Fruit fly (Drosophila melanogaster) whole organism, embryonic: ENCODE results near the gene Col4a1.

Source experiments
- Abd-B ChIP-seq: fragments of 200-800 bp; sonication (Bioruptor generic); optimal IDR thresholded peaks from 2 replicates; lab custom pipeline; 2018; ENCODE audit warnings: missing biosample characterization, mild to moderate bottlenecking, missing genetic modification characterization, moderate library complexity
- Aef1 ChIP-seq: fragments of 200-800 bp; sonication (Bioruptor generic); IDR thresholded peaks from 3 replicates; pipeline ENCODE4 v1.3.6; 2022; ENCODE audit warnings: missing biosample characterization, missing genetic modification characterization
- Antp ChIP-seq: fragments of 200-800 bp; sonication (Bioruptor generic); optimal IDR thresholded peaks from 3 replicates; lab custom pipeline; 2016; ENCODE audit warnings: missing biosample characterization, missing genetic modification characterization
- Bgb ChIP-seq: fragments of 200-800 bp; sonication (Bioruptor generic); IDR thresholded peaks from 2 replicates; pipeline ENCODE4 v1.3.6; 2022; ENCODE audit warnings: missing biosample characterization, missing genetic modification characterization; ENCODE audit not compliant: partially characterized antibody
- CG10543 ChIP-seq: fragments of 200-800 bp; sonication (Bioruptor generic); optimal IDR thresholded peaks from 3 replicates; lab custom pipeline; 2017; ENCODE audit warnings: missing biosample characterization, mild to moderate bottlenecking, missing genetic modification characterization, moderate library complexity
- CG11085 ChIP-seq: fragments of 200-800 bp; sonication (Bioruptor generic); IDR thresholded peaks from 2 replicates; pipeline ENCODE4 v1.3.6; 2022; ENCODE audit warnings: missing biosample characterization, missing genetic modification characterization
- CG11456 ChIP-seq: fragments of 200-800 bp; sonication (Bioruptor generic); IDR thresholded peaks from 3 replicates; pipeline ENCODE4 v1.3.6; 2022; ENCODE audit warnings: missing biosample characterization, missing genetic modification characterization
- CG11696 ChIP-seq: fragments of 200-800 bp; sonication (Bioruptor generic); IDR thresholded peaks from 2 replicates; pipeline ENCODE4 v1.3.6; 2022; ENCODE audit warnings: missing biosample characterization, missing genetic modification characterization
- CG12155 ChIP-seq: fragments of 200-800 bp; sonication (Bioruptor generic); optimal IDR thresholded peaks from 3 replicates; lab custom pipeline; 2016; ENCODE audit warnings: missing biosample characterization, missing genetic modification characterization
- CG12219 ChIP-seq: fragments of 200-800 bp; sonication (Bioruptor generic); optimal IDR thresholded peaks from 3 replicates; lab custom pipeline; 2018; ENCODE audit warnings: missing biosample characterization, mild to moderate bottlenecking, missing genetic modification characterization
- CG14441 ChIP-seq: fragments of 200-800 bp; sonication (Bioruptor generic); IDR thresholded peaks from 2 replicates; pipeline ENCODE4 v1.3.6; 2022; ENCODE audit warnings: missing biosample characterization, missing genetic modification characterization
- CG14667 ChIP-seq: fragments of 200-800 bp; sonication (Bioruptor generic); IDR thresholded peaks from 2 replicates; pipeline ENCODE4 v1.3.6; 2022; ENCODE audit warnings: missing biosample characterization, missing genetic modification characterization
- CG17361 ChIP-seq: fragments of 200-800 bp; sonication (Bioruptor generic); IDR thresholded peaks from 3 replicates; pipeline ENCODE4 v1.3.6; 2022; ENCODE audit warnings: missing biosample characterization, missing genetic modification characterization
- CG17912 ChIP-seq: fragments of 200-800 bp; sonication (Bioruptor generic); optimal IDR thresholded peaks from 2 replicates; lab custom pipeline; 2018; ENCODE audit warnings: missing biosample characterization, mild to moderate bottlenecking, missing genetic modification characterization
- CG18262 ChIP-seq: fragments of 200-800 bp; optimal IDR thresholded peaks from 3 replicates; lab custom pipeline; 2019; ENCODE audit warnings: missing biosample characterization, mild to moderate bottlenecking, missing genetic modification characterization, moderate library complexity
- CG2199 ChIP-seq: fragments of 200-800 bp; sonication (Bioruptor generic); IDR thresholded peaks from 3 replicates; pipeline ENCODE4 v1.3.6; 2022; ENCODE audit warnings: missing biosample characterization, missing genetic modification characterization
- CG2875 ChIP-seq: fragments of 200-800 bp; sonication (Bioruptor generic); optimal IDR thresholded peaks from 2 replicates; lab custom pipeline; 2017; ENCODE audit warnings: missing biosample characterization, mild to moderate bottlenecking, missing genetic modification characterization, missing genetic modification reagents
- CG31365 ChIP-seq: fragments of 200-800 bp; sonication (Bioruptor generic); optimal IDR thresholded peaks from 2 replicates; lab custom pipeline; 2018; ENCODE audit warnings: missing biosample characterization, mild to moderate bottlenecking, missing genetic modification characterization
- CG33557 ChIP-seq: fragments of 200-800 bp; sonication (Bioruptor generic); optimal IDR thresholded peaks from 2 replicates; lab custom pipeline; 2019; ENCODE audit warnings: missing biosample characterization, mild to moderate bottlenecking, missing genetic modification characterization, moderate library complexity
- CG34422 ChIP-seq: fragments of 200-800 bp; sonication (Bioruptor generic); IDR thresholded peaks from 3 replicates; pipeline ENCODE4 v1.3.6; 2022; ENCODE audit warnings: missing biosample characterization, missing genetic modification characterization
- CG6254 ChIP-seq: fragments of 200-800 bp; sonication (Bioruptor generic); optimal IDR thresholded peaks from 3 replicates; lab custom pipeline; 2017; ENCODE audit warnings: mild to moderate bottlenecking, missing biosample characterization, missing genetic modification reagents, missing genetic modification characterization
- CG6791 ChIP-seq: fragments of 200-800 bp; sonication (Bioruptor generic); IDR thresholded peaks from 3 replicates; pipeline ENCODE4 v1.3.6; 2022; ENCODE audit warnings: missing biosample characterization, missing genetic modification characterization; ENCODE audit not compliant: partially characterized antibody
- CG7963 ChIP-seq: fragments of 200-800 bp; sonication (Bioruptor generic); IDR thresholded peaks from 3 replicates; pipeline ENCODE4 v1.3.6; 2022; ENCODE audit warnings: missing biosample characterization, missing genetic modification characterization; ENCODE audit not compliant: partially characterized antibody
- CG8281 ChIP-seq: fragments of 200-800 bp; sonication (Bioruptor generic); optimal IDR thresholded peaks from 2 replicates; lab custom pipeline; 2018; ENCODE audit warnings: missing biosample characterization, mild to moderate bottlenecking, missing genetic modification characterization, moderate library complexity
- CG8290 ChIP-seq, 3 experiments: fragments of 200-800 bp; sonication (Bioruptor generic); optimal IDR thresholded peaks; 2 replicates each; lab custom pipeline; 2016 to 2019; ENCODE audit warnings: missing biosample characterization in 3 of 3, missing genetic modification characterization in 3 of 3, mild to moderate bottlenecking in 2 of 3, moderate library complexity in 1 of 3
- CG9797 ChIP-seq: fragments of 200-800 bp; sonication (Bioruptor generic); optimal IDR thresholded peaks from 3 replicates; lab custom pipeline; 2018; ENCODE audit warnings: missing biosample characterization, mild to moderate bottlenecking, missing genetic modification characterization
- Dfd ChIP-seq, 2 experiments: fragments of >200 bp; optimal IDR thresholded peaks; 2 replicates each; lab custom pipeline; 2017; ENCODE audit warnings: missing biosample characterization in 2 of 2, missing genetic modification characterization in 2 of 2
- Dp ChIP-seq: fragments of 200-800 bp; sonication (Bioruptor generic); optimal IDR thresholded peaks from 2 replicates; lab custom pipeline; 2018; ENCODE audit warnings: missing biosample characterization, mild to moderate bottlenecking, missing genetic modification characterization, moderate library complexity
- Dref ChIP-seq: fragments of 200-800 bp; sonication (Bioruptor generic); IDR thresholded peaks from 2 replicates; pipeline ENCODE4 v1.3.6; 2022; ENCODE audit warnings: missing biosample characterization, missing genetic modification characterization
- Drgx ChIP-seq: fragments of 200-800 bp; sonication (Bioruptor generic); IDR thresholded peaks from 2 replicates; pipeline ENCODE4 v1.3.6; 2022; ENCODE audit warnings: missing biosample characterization, missing genetic modification characterization
- HLH4C ChIP-seq: fragments of 200-800 bp; sonication (Bioruptor generic); IDR thresholded peaks from 3 replicates; pipeline ENCODE4 v1.3.6; 2022; ENCODE audit warnings: missing biosample characterization, missing genetic modification characterization; ENCODE audit not compliant: partially characterized antibody
- HmgZ ChIP-seq: fragments of 200-800 bp; sonication (Bioruptor generic); optimal IDR thresholded peaks from 2 replicates; lab custom pipeline; 2018; ENCODE audit warnings: missing biosample characterization, mild to moderate bottlenecking, missing genetic modification characterization
- Hr39 ChIP-seq: fragments of >200 bp; optimal IDR thresholded peaks from 2 replicates; lab custom pipeline; 2017
- Hr78 ChIP-seq, 2 experiments: fragments of 200-800 bp in 1 of 2; fragments of >200 bp in 1 of 2; sonication (Bioruptor generic) in 1 of 2; optimal IDR thresholded peaks; 2 replicates each; lab custom pipeline; 2017 to 2019; ENCODE audit warnings: missing biosample characterization in 2 of 2, missing genetic modification characterization in 2 of 2, mild to moderate bottlenecking in 1 of 2, moderate library complexity in 1 of 2
- Hsf ChIP-seq: fragments of 200-800 bp; sonication (Bioruptor generic); optimal IDR thresholded peaks from 3 replicates; lab custom pipeline; 2016; ENCODE audit warnings: missing biosample characterization, missing genetic modification characterization
- Mad ChIP-seq: fragments of 200-800 bp; sonication (Bioruptor generic); optimal IDR thresholded peaks from 2 replicates; lab custom pipeline; 2016; ENCODE audit warnings: missing biosample characterization, missing genetic modification characterization
- Myb ChIP-seq: fragments of 200-800 bp; sonication (Bioruptor generic); optimal IDR thresholded peaks from 2 replicates; lab custom pipeline; 2016; ENCODE audit warnings: missing biosample characterization, missing genetic modification characterization
- Nf-YC ChIP-seq: fragments of 200-800 bp; optimal IDR thresholded peaks from 3 replicates; lab custom pipeline; 2019; ENCODE audit warnings: missing biosample characterization, mild to moderate bottlenecking, missing genetic modification characterization, moderate library complexity
- cad ChIP-seq: fragments of >200 bp; optimal IDR thresholded peaks from 2 replicates; lab custom pipeline; 2017; ENCODE audit warnings: missing biosample characterization, missing genetic modification characterization
- corto ChIP-seq: fragments of 200-800 bp; sonication (Bioruptor generic); optimal IDR thresholded peaks from 2 replicates; lab custom pipeline; 2016; ENCODE audit warnings: missing biosample characterization, mild to moderate bottlenecking, missing genetic modification characterization, moderate library complexity
- danr ChIP-seq: fragments of 200-800 bp; sonication (Bioruptor generic); IDR thresholded peaks from 2 replicates; pipeline ENCODE4 v1.3.6; 2022; ENCODE audit warnings: missing biosample characterization, missing genetic modification characterization
- dpn ChIP-seq, 2 experiments: fragments of 200-800 bp; sonication (Bioruptor generic); optimal IDR thresholded peaks; 3 replicates each; lab custom pipeline; 2016; ENCODE audit warnings: missing biosample characterization in 2 of 2, missing genetic modification characterization in 2 of 2
- gsb ChIP-seq: fragments of 200-800 bp; sonication (Bioruptor generic); IDR thresholded peaks from 2 replicates; pipeline ENCODE4 v1.3.6; 2022; ENCODE audit warnings: missing biosample characterization, missing genetic modification characterization
- klu ChIP-seq: fragments of 200-800 bp; sonication (Bioruptor generic); IDR thresholded peaks from 2 replicates; pipeline ENCODE4 v1.3.6; 2022; ENCODE audit warnings: missing biosample characterization, missing genetic modification characterization
- nerfin-2 ChIP-seq: fragments of 200-800 bp; sonication (Bioruptor generic); IDR thresholded peaks from 2 replicates; pipeline ENCODE4 v1.3.6; 2022; ENCODE audit warnings: missing biosample characterization, missing genetic modification characterization; ENCODE audit not compliant: partially characterized antibody
- otp ChIP-seq: fragments of 200-800 bp; sonication (Bioruptor generic); IDR thresholded peaks from 3 replicates; pipeline ENCODE4, ENCODE4 v1.3.6; 2022; ENCODE audit warnings: missing biosample characterization, missing genetic modification characterization
- phol ChIP-seq: fragments of 200-800 bp; sonication (Bioruptor generic); optimal IDR thresholded peaks from 3 replicates; lab custom pipeline; 2018; ENCODE audit warnings: missing biosample characterization, mild to moderate bottlenecking, missing genetic modification characterization, moderate library complexity
- sna ChIP-seq: fragments of 200-800 bp; sonication (Bioruptor generic); IDR thresholded peaks from 2 replicates; pipeline ENCODE4 v1.3.6; 2022; ENCODE audit warnings: missing biosample characterization, missing genetic modification characterization; ENCODE audit not compliant: partially characterized antibody

Col4a1 gene

DNA sequence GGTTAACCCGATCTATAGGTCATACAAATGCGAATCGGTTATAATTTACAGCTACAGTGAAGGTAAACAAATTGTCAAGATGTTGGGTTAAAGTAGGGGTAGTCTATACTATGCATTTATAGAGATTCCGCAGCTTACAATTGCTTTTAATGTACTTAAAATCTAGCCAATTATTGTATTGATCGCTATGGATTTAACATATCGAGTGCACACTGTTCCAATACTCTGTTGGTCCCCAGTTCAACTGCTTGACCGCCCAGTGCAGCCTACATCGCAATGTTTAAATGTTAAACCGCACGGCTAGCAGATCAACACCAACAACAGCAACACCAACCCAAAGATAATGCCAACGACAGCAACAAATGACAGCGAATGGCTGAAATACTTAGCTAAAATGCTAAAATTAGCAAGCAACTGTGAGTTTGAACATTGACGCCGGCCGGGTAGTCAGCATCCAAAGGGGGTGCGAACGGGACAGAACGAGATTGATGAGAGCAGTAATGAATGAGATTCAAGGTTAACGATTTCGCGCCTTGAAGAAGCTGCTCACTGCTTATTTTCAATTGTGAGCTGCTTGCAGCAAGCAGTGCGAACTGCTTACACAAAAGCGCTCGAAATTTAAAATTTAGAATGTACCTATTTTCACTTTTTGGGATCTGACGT is 28.4 kb upstream of the Col4a1 start:
- TF ChIP-seq CG31365: peak; percentile 100
- TF ChIP-seq Hr78 (GFP tag; optimal IDR thresholded peaks at IDR 0.05; lab: Kevin White, UChicago): peak in 1 of 2 experiments; percentile 71
- TF ChIP-seq Hr39: no peak
- TF ChIP-seq danr (GFP tag; lab: Robert Waterston, UW): no peak
- TF ChIP-seq Myb (GFP tag; lab: Kevin White, UChicago): peak; percentile 77
- peak; percentile 64 for TF ChIP-seq CG10543
- TF ChIP-seq sna (GFP tag; lab: Robert Waterston, UW): no peak
- no peak for TF ChIP-seq corto (GFP tag; lab: Kevin White, UChicago)
- TF ChIP-seq Aef1 (GFP tag; lab: Robert Waterston, UW): peak; percentile 28
- no peak for TF ChIP-seq Mad (GFP tag; lab: Kevin White, UChicago)
- TF ChIP-seq CG14667: peak; percentile 24; the same call in 1 of the 2 replicates
- no peak for TF ChIP-seq Hsf
- TF ChIP-seq CG11696 (GFP tag; lab: Robert Waterston, UW): no peak
- peak; percentile 69 for TF ChIP-seq Bgb (GFP tag; lab: Robert Waterston, UW)
- peak in 1 of 2 experiments; percentile 98 for TF ChIP-seq Dfd (GFP tag; optimal IDR thresholded peaks at IDR 0.05; lab: Kevin White, UChicago)
- TF ChIP-seq klu (GFP tag; lab: Robert Waterston, UW): 0 out of 2 replicates have a peak, but pooled peaks have one; percentile 5
- no peak for TF ChIP-seq CG18262 (tag; lab: Kevin White, UChicago)
- TF ChIP-seq cad (GFP tag; lab: Kevin White, UChicago): peak; percentile 34
- peak; percentile 6 for TF ChIP-seq CG2875 (GFP tag; lab: Kevin White, UChicago)
- no peak for TF ChIP-seq CG17912 (GFP tag; lab: Kevin White, UChicago)
- TF ChIP-seq gsb (GFP tag; lab: Robert Waterston, UW): no peak; the same call in 1 of the 2 replicates
- TF ChIP-seq CG6254 (GFP tag; lab: Kevin White, UChicago): no peak
- no peak for TF ChIP-seq CG33557
- peak; percentile 65; the same call in 2 of the 3 replicates for TF ChIP-seq otp (GFP tag; lab: Robert Waterston, UW)
- peak; percentile 51 for TF ChIP-seq CG11085 (GFP tag; lab: Robert Waterston, UW)
- peak; percentile 58 for TF ChIP-seq CG8281
- no peak for TF ChIP-seq phol (tag; lab: Kevin White, UChicago)
- TF ChIP-seq Drgx (GFP tag; lab: Robert Waterston, UW): peak; percentile 61
- peak; percentile 65 for TF ChIP-seq CG14441 (GFP tag; lab: Robert Waterston, UW)
- TF ChIP-seq CG8290 (GFP tag; optimal IDR thresholded peaks at IDR 0.05; lab: Kevin White, UChicago): peak; percentile 89
- TF ChIP-seq CG8290 (tag; optimal IDR thresholded peaks at IDR 0.05; lab: Kevin White, UChicago): peak; percentile 2 to 81
- TF ChIP-seq CG7963 (GFP tag; lab: Robert Waterston, UW): 0 out of 3 replicates have a peak, but pooled peaks have one; percentile 31
- TF ChIP-seq CG11456: peak; percentile 68; the same call in 2 of the 3 replicates
- peak; percentile 59; the same call in 1 of the 3 replicates for TF ChIP-seq CG34422
- TF ChIP-seq CG12155 (GFP tag; lab: Kevin White, UChicago): no peak
- peak; percentile 72 for TF ChIP-seq Abd-B
- TF ChIP-seq Antp (GFP tag; lab: Kevin White, UChicago): peak; percentile 48
- TF ChIP-seq Nf-YC (tag; lab: Kevin White, UChicago): peak; percentile 20
- TF ChIP-seq HLH4C: peak; percentile 43; the same call in 1 of the 3 replicates
- TF ChIP-seq Dp: peak; percentile 93
- 0 out of 2 replicates have a peak, but pooled peaks have one; percentile 41 for TF ChIP-seq nerfin-2
- no peak for TF ChIP-seq CG9797
- TF ChIP-seq Dref (GFP tag; lab: Robert Waterston, UW): peak; percentile 31; the same call in 1 of the 2 replicates
- TF ChIP-seq dpn (GFP tag; optimal IDR thresholded peaks at IDR 0.05; lab: Kevin White, UChicago): peak in 1 of 2 experiments; percentile 4
- peak; percentile 17 for TF ChIP-seq HmgZ
- TF ChIP-seq CG17361 (GFP tag; lab: Robert Waterston, UW): peak; percentile 5; the same call in 1 of the 3 replicates
- no peak for TF ChIP-seq CG12219
- peak; percentile 60; the same call in 1 of the 3 replicates for TF ChIP-seq CG6791 (GFP tag; lab: Robert Waterston, UW)
- TF ChIP-seq CG2199 (GFP tag; lab: Robert Waterston, UW): peak; percentile 93
